Worm (Caenorhabditis elegans) whole organism, L4 larva: ENCODE results near the gene polq-1.

ENCODE experiments used
- F26F4.8 ChIP-seq: fragments of 200-800 bp; sonication (Bioruptor generic); conservative IDR thresholded peaks from 2 replicates; pipeline ENCODE4 v1.3.6; 2022; ENCODE audit warnings: missing genetic modification characterization, missing compliant biosample characterization
- aha-1 ChIP-seq: fragments of 150-350 bp; peaks from one replicate; lab custom pipeline; 2014; ENCODE audit warnings: missing biosample characterization, missing genetic modification characterization
- ceh-20 ChIP-seq: fragments of 200-800 bp; sonication (Bioruptor generic); IDR thresholded peaks from 2 replicates; pipeline ENCODE4 v1.3.6; 2022; ENCODE audit warnings: missing genetic modification reagents, missing genetic modification characterization, missing compliant biosample characterization
- ceh-28 ChIP-seq: fragments of 150-350 bp; optimal IDR thresholded peaks from 2 replicates; lab custom pipeline; 2014; ENCODE audit warnings: missing biosample characterization, missing genetic modification reagents, missing genetic modification characterization
- ceh-32 ChIP-seq: sonication (generic microtip); optimal IDR thresholded peaks from 2 replicates; lab custom pipeline; 2016; ENCODE audit warnings: mild to moderate bottlenecking, missing genetic modification characterization, missing compliant biosample characterization; ENCODE audit not compliant: poor library complexity
- ceh-62 ChIP-seq: sonication (generic microtip); optimal IDR thresholded peaks from 2 replicates; lab custom pipeline; 2017; ENCODE audit warnings: missing biosample characterization, missing genetic modification characterization
- ceh-82 ChIP-seq: sonication (generic microtip); optimal IDR thresholded peaks from 2 replicates; lab custom pipeline; 2017; ENCODE audit warnings: missing biosample characterization, missing genetic modification characterization
- ctbp-1 ChIP-seq: fragments of 200-800 bp; sonication (Bioruptor generic); IDR thresholded peaks from 2 replicates; pipeline ENCODE4 v1.3.6; 2022; ENCODE audit warnings: missing genetic modification reagents, missing genetic modification characterization, missing compliant biosample characterization
- daf-16 ChIP-seq, 3 experiments: sonication (generic microtip); optimal IDR thresholded peaks; 2 replicates each; lab custom pipeline; 2016 to 2017; ENCODE audit warnings: missing genetic modification characterization in 3 of 3, missing genetic modification reagents in 3 of 3, mild to moderate bottlenecking in 2 of 3, missing compliant biosample characterization in 2 of 3, missing biosample characterization in 1 of 3, moderate library complexity in 1 of 3
- dmd-6 ChIP-seq: fragments of 200-800 bp; sonication (Bioruptor generic); IDR thresholded peaks from 2 replicates; pipeline ENCODE4 v1.3.6; 2022; ENCODE audit warnings: missing genetic modification reagents, missing genetic modification characterization, missing compliant biosample characterization
- dve-1 ChIP-seq: sonication (generic microtip); optimal IDR thresholded peaks from 2 replicates; lab custom pipeline; 2017; ENCODE audit warnings: antibody characterized with exemption, mild to moderate bottlenecking, missing genetic modification characterization, missing compliant biosample characterization; ENCODE audit not compliant: insufficient read depth
- fos-1 ChIP-seq: fragments of 150-350 bp; optimal IDR thresholded peaks from 2 replicates; lab custom pipeline; 2014; ENCODE audit warnings: missing biosample characterization, missing genetic modification characterization
- gei-8 ChIP-seq: fragments of 200-800 bp; sonication (Bioruptor generic); optimal IDR thresholded peaks from 2 replicates; lab custom pipeline; 2018; ENCODE audit warnings: mild to moderate bottlenecking, missing genetic modification characterization, missing compliant biosample characterization
- hlh-11 ChIP-seq: fragments of 200-800 bp; sonication (Bioruptor generic); optimal IDR thresholded peaks from 2 replicates; lab custom pipeline; 2018; ENCODE audit warnings: mild to moderate bottlenecking, missing genetic modification characterization, missing compliant biosample characterization
- hlh-30 ChIP-seq: sonication (generic microtip); optimal IDR thresholded peaks from 2 replicates; lab custom pipeline; 2017; ENCODE audit warnings: antibody characterized with exemption, mild to moderate bottlenecking, missing genetic modification characterization, missing compliant biosample characterization; ENCODE audit not compliant: insufficient read depth
- hmg-1.1 ChIP-seq: fragments of 200-800 bp; sonication (Bioruptor generic); IDR thresholded peaks from 2 replicates; pipeline ENCODE4 v1.3.6; 2022; ENCODE audit warnings: missing genetic modification reagents, missing genetic modification characterization, missing compliant biosample characterization
- mdl-1 ChIP-seq, 2 experiments: fragments of 150-350 bp in 1 of 2; sonication (generic microtip) in 1 of 2; optimal IDR thresholded peaks; 2 replicates each; lab custom pipeline; 2014 to 2017; ENCODE audit warnings: missing biosample characterization in 2 of 2, missing genetic modification characterization in 2 of 2
- mdt-29 ChIP-seq: fragments of 200-800 bp; sonication (Bioruptor generic); IDR thresholded peaks from 2 replicates; pipeline ENCODE4 v1.3.6; 2022; ENCODE audit warnings: missing genetic modification reagents, missing genetic modification characterization, missing compliant biosample characterization
- mep-1 ChIP-seq: fragments of 150-350 bp; sonication (generic microtip); optimal IDR thresholded peaks from 3 replicates; lab custom pipeline; 2014; ENCODE audit warnings: missing biosample characterization, missing genetic modification characterization
- mes-2 ChIP-seq: sonication (generic microtip); optimal IDR thresholded peaks from 2 replicates; lab custom pipeline; 2016; ENCODE audit warnings: missing genotype, mild to moderate bottlenecking, missing genetic modification characterization, missing compliant biosample characterization; ENCODE audit not compliant: poor library complexity, severe bottlenecking
- mxl-3 ChIP-seq: fragments of 200-800 bp; sonication (Bioruptor generic); optimal IDR thresholded peaks from 2 replicates; lab custom pipeline; 2018; ENCODE audit warnings: mild to moderate bottlenecking, missing genetic modification characterization, missing compliant biosample characterization
- nhr-11 ChIP-seq: fragments of 150-350 bp; optimal IDR thresholded peaks from 2 replicates; lab custom pipeline; 2014; ENCODE audit warnings: missing biosample characterization, missing genetic modification characterization
- nhr-111 ChIP-seq: fragments of 200-800 bp; sonication (Bioruptor generic); optimal IDR thresholded peaks from 2 replicates; lab custom pipeline; 2018; ENCODE audit warnings: mild to moderate bottlenecking, missing genetic modification characterization, missing compliant biosample characterization
- nhr-28 ChIP-seq: fragments of 150-350 bp; optimal IDR thresholded peaks from 2 replicates; lab custom pipeline; 2014; ENCODE audit warnings: missing biosample characterization, missing genetic modification characterization
- rbr-2 ChIP-seq: sonication (generic microtip); optimal IDR thresholded peaks from 2 replicates; lab custom pipeline; 2016; ENCODE audit warnings: missing genotype, missing genetic modification characterization, missing compliant biosample characterization
- snpc-1.2 ChIP-seq: fragments of 200-800 bp; sonication (Bioruptor generic); IDR thresholded peaks from 2 replicates; pipeline ENCODE4 v1.3.6; 2022; ENCODE audit warnings: missing genetic modification reagents, missing genetic modification characterization, missing compliant biosample characterization
- tag-97 ChIP-seq: fragments of 200-800 bp; sonication (Bioruptor generic); IDR thresholded peaks from 2 replicates; pipeline ENCODE4 v1.3.6; 2022; ENCODE audit warnings: missing genetic modification characterization, missing compliant biosample characterization
- unc-130 ChIP-seq: sonication (generic microtip); optimal IDR thresholded peaks from 2 replicates; lab custom pipeline; 2016; ENCODE audit warnings: missing genetic modification reagents, missing genetic modification characterization, missing compliant biosample characterization
- unc-62 ChIP-seq, 3 experiments: fragments of 150-350 bp in 1 of 3; sonication (generic microtip); optimal IDR thresholded peaks in 2 of 3; peaks in 1 of 3; 1 replicate in 1 of 3; 2 replicates in 2 of 3; lab custom pipeline; 2014 to 2017; ENCODE audit warnings: missing biosample characterization in 3 of 3, missing genetic modification characterization in 3 of 3, missing genetic modification reagents in 3 of 3, missing genotype in 1 of 3
- vab-7 ChIP-seq: fragments of 200-800 bp; sonication (Bioruptor generic); IDR thresholded peaks from 2 replicates; pipeline ENCODE4 v1.3.6; 2022; ENCODE audit warnings: missing genetic modification reagents, missing genetic modification characterization, missing compliant biosample characterization
- zfp-2 ChIP-seq: sonication (generic microtip); optimal IDR thresholded peaks from 2 replicates; lab custom pipeline; 2016; ENCODE audit warnings: mild to moderate bottlenecking, missing genetic modification characterization, missing compliant biosample characterization
- zip-2 ChIP-seq: fragments of 150-350 bp; optimal IDR thresholded peaks from 2 replicates; lab custom pipeline; 2014; ENCODE audit warnings: missing biosample characterization, missing genetic modification characterization
- ztf-11 ChIP-seq: fragments of 150-350 bp; optimal IDR thresholded peaks from 2 replicates; lab custom pipeline; 2014; ENCODE audit warnings: missing biosample characterization, missing genetic modification characterization

The polq-1 gene

ce11 chrIII:5812672-5813071 lies 9.7 kb upstream of the polq-1 start:
- TF ChIP-seq snpc-1.2 (GFP tag; lab: Robert Waterston, UW) = no peak
- no peak for TF ChIP-seq zfp-2
- TF ChIP-seq unc-62 (GFP tag; optimal IDR thresholded peaks at IDR 0.05 in 1 of 2; lab: Kevin White, UChicago) = peak in 1 of 2 experiments; percentile 60
- TF ChIP-seq unc-62 (tag; optimal IDR thresholded peaks at IDR 0.05; lab: Kevin White, UChicago) = no peak
- TF ChIP-seq nhr-11 (tag; lab: Kevin White, UChicago) = no peak
- TF ChIP-seq hlh-11 (tag; lab: Kevin White, UChicago) = peak; percentile 73
- TF ChIP-seq dve-1 = peak; percentile 17
- TF ChIP-seq nhr-111 = no peak
- TF ChIP-seq nhr-28 (tag; lab: Kevin White, UChicago) = peak; percentile 61
- TF ChIP-seq hlh-30 (tag; lab: Kevin White, UChicago) = peak; percentile 74
- TF ChIP-seq gei-8 (GFP tag; lab: Kevin White, UChicago) = no peak
- TF ChIP-seq dmd-6 (GFP tag; lab: Robert Waterston, UW) = peak; percentile 45
- TF ChIP-seq aha-1 = peak; percentile 9
- peak; percentile 63 for TF ChIP-seq mxl-3
- peak; percentile 65; the same call in 1 of the 2 replicates for TF ChIP-seq ceh-20 (GFP tag; lab: Robert Waterston, UW)
- TF ChIP-seq mdl-1 (tag; optimal IDR thresholded peaks at IDR 0.05; lab: Kevin White, UChicago) = peak in 1 of 2 experiments; percentile 25
- TF ChIP-seq, all 104 proteins: peak for 10

ce11 chrIII:5811957-5812356 lies 9.0 kb upstream of the polq-1 start:
- TF ChIP-seq ceh-82 (tag; lab: Kevin White, UChicago) (no peak), unc-62 (GFP tag; optimal IDR thresholded peaks at IDR 0.05 in 1 of 2; lab: Kevin White, UChicago) (peak in 1 of 2 experiments; percentile 1), unc-62 (tag; optimal IDR thresholded peaks at IDR 0.05; lab: Kevin White, UChicago) (no peak), daf-16 (GFP tag; optimal IDR thresholded peaks at IDR 0.05; lab: Kevin White, UChicago) (no peak), daf-16 (tag; optimal IDR thresholded peaks at IDR 0.05; lab: Kevin White, UChicago) (peak; percentile 63)

ce11 chrIII:5810012-5810411 lies 7.1 kb upstream of the polq-1 start:
- TF ChIP-seq daf-16 (GFP tag; optimal IDR thresholded peaks at IDR 0.05; lab: Kevin White, UChicago) = no peak
- peak; percentile 21 for TF ChIP-seq daf-16 (tag; optimal IDR thresholded peaks at IDR 0.05; lab: Kevin White, UChicago)
- no peak for TF ChIP-seq tag-97
- no peak for TF ChIP-seq ztf-11 (tag; lab: Kevin White, UChicago)
- no peak for TF ChIP-seq ctbp-1 (GFP tag; lab: Robert Waterston, UW)
- TF ChIP-seq mdt-29 (GFP tag; lab: Robert Waterston, UW) = no peak
- TF ChIP-seq vab-7 (GFP tag; lab: Robert Waterston, UW) = no peak
- peak; percentile 8; the same call in 1 of the 2 replicates for TF ChIP-seq dmd-6 (GFP tag; lab: Robert Waterston, UW)
- TF ChIP-seq hlh-11 (tag; lab: Kevin White, UChicago) = peak; percentile 25
- peak; percentile 27 for TF ChIP-seq mes-2
- peak; percentile 9 for TF ChIP-seq dve-1
- TF ChIP-seq unc-130 (GFP tag; lab: Kevin White, UChicago) = no peak
- TF ChIP-seq hmg-1.1 = no peak
- TF ChIP-seq aha-1 = peak; percentile 34
- TF ChIP-seq ceh-32 (tag; lab: Kevin White, UChicago) = no peak
- no peak for TF ChIP-seq ceh-28 (tag; lab: Kevin White, UChicago)
- no peak for TF ChIP-seq nhr-11 (tag; lab: Kevin White, UChicago)
- TF ChIP-seq F26F4.8 (GFP tag; lab: Robert Waterston, UW) = no peak
- TF ChIP-seq mep-1 = no peak
- no peak for TF ChIP-seq rbr-2 (tag; lab: Kevin White, UChicago)
- TF ChIP-seq nhr-28 (tag; lab: Kevin White, UChicago) = peak; percentile 24
- no peak for TF ChIP-seq zip-2 (tag; lab: Kevin White, UChicago)

ce11 chrIII:5806720-5807119 lies 3.8 kb upstream of the polq-1 start, which contains the start of gene R12B2.2:
Gene R12B2.2, plus strand, starts transcription at chrIII:5807020.
- peak; percentile 20 for TF ChIP-seq mes-2
- TF ChIP-seq fos-1 (tag; lab: Kevin White, UChicago) = no peak
- TF ChIP-seq ceh-62 = no peak
